Fruit fly (Drosophila melanogaster) whole organism, prepupa: ENCODE data around the gene CG14082.

Source experiments
- Blimp-1 ChIP-seq: fragments of 200-800 bp; sonication (Bioruptor generic); optimal IDR thresholded peaks from 3 replicates; lab custom pipeline; 2017; ENCODE audit warnings: missing biosample characterization, missing genetic modification characterization, mild to moderate bottlenecking, moderate library complexity, missing genetic modification reagents
- CG10631 ChIP-seq: fragments of 200-800 bp; sonication (Bioruptor generic); optimal IDR thresholded peaks from 2 replicates; lab custom pipeline; 2016; ENCODE audit warnings: missing biosample characterization, missing genetic modification characterization
- CG11294 ChIP-seq: fragments of 200-800 bp; sonication (Bioruptor generic); IDR thresholded peaks from 2 replicates; pipeline ENCODE4 v1.3.6; 2022; ENCODE audit warnings: missing biosample characterization, missing genetic modification characterization
- CG15336 ChIP-seq: fragments of 200-800 bp; sonication (Bioruptor generic); IDR thresholded peaks from 2 replicates; pipeline ENCODE4 v1.3.6; 2022; ENCODE audit warnings: missing biosample characterization, missing genetic modification characterization
- CG16779 ChIP-seq: fragments of 200-800 bp; sonication (Bioruptor generic); optimal IDR thresholded peaks from 3 replicates; lab custom pipeline; 2017; ENCODE audit warnings: missing biosample characterization, mild to moderate bottlenecking, missing genetic modification characterization
- CG31627 ChIP-seq: fragments of 200-800 bp; sonication (Bioruptor generic); optimal IDR thresholded peaks from 3 replicates; lab custom pipeline; 2016; ENCODE audit warnings: missing biosample characterization, missing genetic modification characterization
- CG32006 ChIP-seq: fragments of 200-800 bp; sonication (Bioruptor generic); optimal IDR thresholded peaks from 3 replicates; lab custom pipeline; 2017; ENCODE audit warnings: missing biosample characterization, mild to moderate bottlenecking, missing genetic modification characterization
- CG34406 ChIP-seq: fragments of 200-800 bp; sonication (Bioruptor generic); optimal IDR thresholded peaks from 3 replicates; lab custom pipeline; 2016; ENCODE audit warnings: missing biosample characterization, missing genetic modification characterization
- CG3919 ChIP-seq: fragments of 200-800 bp; sonication (Bioruptor generic); optimal IDR thresholded peaks from 3 replicates; lab custom pipeline; 2016; ENCODE audit warnings: missing biosample characterization, missing genetic modification characterization
- CG4318 ChIP-seq: fragments of 200-800 bp; sonication (Bioruptor generic); optimal IDR thresholded peaks from 3 replicates; lab custom pipeline; 2017; ENCODE audit warnings: missing biosample characterization, mild to moderate bottlenecking, missing genetic modification characterization
- CG6163 ChIP-seq: fragments of 200-800 bp; sonication (Bioruptor generic); IDR thresholded peaks from 3 replicates; pipeline ENCODE4 v1.3.6; 2022; ENCODE audit warnings: missing biosample characterization, missing genetic modification characterization
- CG6276 ChIP-seq: fragments of 200-800 bp; sonication (Bioruptor generic); optimal IDR thresholded peaks from 2 replicates; lab custom pipeline; 2017; ENCODE audit warnings: missing biosample characterization, mild to moderate bottlenecking, missing genetic modification characterization
- CG6792 ChIP-seq: fragments of 200-800 bp; sonication (Bioruptor generic); optimal IDR thresholded peaks from 3 replicates; lab custom pipeline; 2016; ENCODE audit warnings: missing biosample characterization, missing genetic modification characterization
- CG6854 ChIP-seq: fragments of 200-800 bp; sonication (Bioruptor generic); optimal IDR thresholded peaks from 2 replicates; lab custom pipeline; 2017; ENCODE audit warnings: missing biosample characterization, mild to moderate bottlenecking, missing genetic modification characterization
- CG7368 ChIP-seq: fragments of 200-800 bp; sonication (Bioruptor generic); optimal IDR thresholded peaks from 3 replicates; lab custom pipeline; 2016; ENCODE audit warnings: missing biosample characterization, missing genetic modification characterization
- CG8119 ChIP-seq: fragments of 200-800 bp; sonication (Bioruptor generic); IDR thresholded peaks from 3 replicates; pipeline ENCODE4 v1.3.6; 2022; ENCODE audit warnings: missing biosample characterization, missing genetic modification characterization
- CG8632 ChIP-seq: fragments of 200-800 bp; sonication (Bioruptor generic); optimal IDR thresholded peaks from 3 replicates; lab custom pipeline; 2016; ENCODE audit warnings: missing biosample characterization, missing genetic modification characterization
- CG9139 ChIP-seq: fragments of 200-800 bp; sonication (Bioruptor generic); optimal IDR thresholded peaks from 3 replicates; lab custom pipeline; 2017; ENCODE audit warnings: missing biosample characterization, mild to moderate bottlenecking, missing genetic modification characterization
- Eip75B ChIP-seq: fragments of 200-800 bp; sonication (Bioruptor generic); optimal IDR thresholded peaks from 3 replicates; lab custom pipeline; 2016; ENCODE audit warnings: missing biosample characterization, missing genetic modification characterization
- Eip78C ChIP-seq: fragments of 200-800 bp; sonication (Bioruptor generic); peaks from one replicate; lab custom pipeline; 2016; ENCODE audit warnings: missing biosample characterization, missing genetic modification characterization
- Eip93F ChIP-seq: fragments of 200-800 bp; sonication (Bioruptor generic); optimal IDR thresholded peaks from 2 replicates; lab custom pipeline; 2016; ENCODE audit warnings: missing biosample characterization, mild to moderate bottlenecking, missing genetic modification characterization
- Ets21C ChIP-seq: fragments of 200-800 bp; sonication (Bioruptor generic); optimal IDR thresholded peaks from 3 replicates; lab custom pipeline; 2016; ENCODE audit warnings: missing biosample characterization, missing genetic modification characterization
- Ets96B ChIP-seq: fragments of 200-800 bp; optimal IDR thresholded peaks from 2 replicates; lab custom pipeline; 2019; ENCODE audit warnings: missing biosample characterization, mild to moderate bottlenecking, missing genetic modification characterization, moderate library complexity
- Gug ChIP-seq: fragments of 200-800 bp; sonication (Bioruptor generic); IDR thresholded peaks from 2 replicates; pipeline ENCODE4 v1.3.6; 2022; ENCODE audit warnings: missing biosample characterization, missing genetic modification characterization
- Hr38 ChIP-seq: sonication (Bioruptor generic); optimal IDR thresholded peaks from 2 replicates; lab custom pipeline; 2016; ENCODE audit warnings: missing biosample characterization, missing genetic modification characterization
- Hr39 ChIP-seq: fragments of 200-800 bp; sonication (Bioruptor generic); optimal IDR thresholded peaks from 2 replicates; lab custom pipeline; 2016; ENCODE audit warnings: missing biosample characterization, missing genetic modification characterization
- Hr4 ChIP-seq: fragments of 200-800 bp; sonication (Bioruptor generic); optimal IDR thresholded peaks from 3 replicates; lab custom pipeline; 2016; ENCODE audit warnings: missing biosample characterization, missing genetic modification characterization
- Lpt ChIP-seq: fragments of 200-800 bp; sonication (Bioruptor generic); optimal IDR thresholded peaks from 3 replicates; lab custom pipeline; 2016; ENCODE audit warnings: missing biosample characterization, missing genetic modification characterization
- Met ChIP-seq: fragments of 200-800 bp; sonication (Bioruptor generic); optimal IDR thresholded peaks from 3 replicates; lab custom pipeline; 2016; ENCODE audit warnings: missing biosample characterization, missing genetic modification characterization
- OdsH ChIP-seq: fragments of 200-800 bp; sonication (Bioruptor generic); optimal IDR thresholded peaks from 3 replicates; lab custom pipeline; 2016; ENCODE audit warnings: missing biosample characterization, missing genetic modification characterization
- Smox ChIP-seq: fragments of 200-800 bp; sonication (Bioruptor generic); optimal IDR thresholded peaks from 3 replicates; lab custom pipeline; 2016; ENCODE audit warnings: missing biosample characterization, missing genetic modification characterization
- Sox102F ChIP-seq: fragments of 200-800 bp; sonication (Bioruptor generic); optimal IDR thresholded peaks from 2 replicates; lab custom pipeline; 2016; ENCODE audit warnings: missing biosample characterization, mild to moderate bottlenecking, missing genetic modification characterization
- Sox14 ChIP-seq: fragments of 200-800 bp; sonication (Bioruptor generic); optimal IDR thresholded peaks from 3 replicates; lab custom pipeline; 2016; ENCODE audit warnings: missing biosample characterization, missing genetic modification characterization
- Sox15 ChIP-seq: fragments of 200-800 bp; sonication (Bioruptor generic); optimal IDR thresholded peaks from 3 replicates; lab custom pipeline; 2016; ENCODE audit warnings: missing biosample characterization, missing genetic modification characterization
- acj6 ChIP-seq: fragments of 200-800 bp; sonication (Bioruptor generic); optimal IDR thresholded peaks from 3 replicates; lab custom pipeline; 2016; ENCODE audit warnings: missing biosample characterization, missing genetic modification characterization
- cyc ChIP-seq: fragments of 200-800 bp; sonication (Bioruptor generic); optimal IDR thresholded peaks from 3 replicates; lab custom pipeline; 2016; ENCODE audit warnings: missing biosample characterization, missing genetic modification characterization
- dac ChIP-seq: fragments of 200-800 bp; sonication (Bioruptor generic); optimal IDR thresholded peaks from 2 replicates; lab custom pipeline; 2017; ENCODE audit warnings: missing biosample characterization, mild to moderate bottlenecking, missing genetic modification characterization
- dsx ChIP-seq: fragments of 200-800 bp; optimal IDR thresholded peaks from 3 replicates; lab custom pipeline; 2019; ENCODE audit warnings: missing biosample characterization, mild to moderate bottlenecking, missing genetic modification characterization, moderate library complexity; ENCODE audit not compliant: poor library complexity, severe bottlenecking
- eg ChIP-seq: fragments of 200-800 bp; sonication (Bioruptor generic); IDR thresholded peaks from 3 replicates; pipeline ENCODE4 v1.3.6; 2022; ENCODE audit warnings: missing biosample characterization, missing genetic modification characterization
- esn ChIP-seq: fragments of 200-800 bp; sonication (Bioruptor generic); optimal IDR thresholded peaks from 2 replicates; lab custom pipeline; 2016; ENCODE audit warnings: missing biosample characterization, mild to moderate bottlenecking, missing genetic modification characterization, moderate library complexity
- fd59A ChIP-seq: fragments of 200-800 bp; sonication (Bioruptor generic); optimal IDR thresholded peaks from 2 replicates; lab custom pipeline; 2017; ENCODE audit warnings: missing biosample characterization, mild to moderate bottlenecking, missing genetic modification characterization, missing genetic modification reagents
- fd85E ChIP-seq: fragments of 200-800 bp; sonication (Bioruptor generic); optimal IDR thresholded peaks from 3 replicates; lab custom pipeline; 2016; ENCODE audit warnings: missing biosample characterization, missing genetic modification characterization
- lz ChIP-seq: fragments of 200-800 bp; sonication (Bioruptor generic); optimal IDR thresholded peaks from 3 replicates; lab custom pipeline; 2016; ENCODE audit warnings: missing biosample characterization, missing genetic modification characterization
- salr ChIP-seq, 2 experiments: fragments of 200-800 bp; sonication (Bioruptor generic); optimal IDR thresholded peaks; 3 replicates each; lab custom pipeline; 2016 to 2018; ENCODE audit warnings: missing biosample characterization in 2 of 2, missing genetic modification characterization in 2 of 2, mild to moderate bottlenecking in 1 of 2
- ss ChIP-seq, 2 experiments: fragments of 200-800 bp; sonication (Bioruptor generic); optimal IDR thresholded peaks; 2 replicates in 1 of 2; 3 replicates in 1 of 2; lab custom pipeline; 2017 to 2018; ENCODE audit warnings: mild to moderate bottlenecking in 2 of 2, missing biosample characterization in 2 of 2, missing genetic modification characterization in 2 of 2, moderate library complexity in 1 of 2
- svp ChIP-seq: fragments of 200-800 bp; sonication (Bioruptor generic); peaks from one replicate; lab custom pipeline; 2016; ENCODE audit warnings: missing biosample characterization, missing genetic modification characterization
- topi ChIP-seq: fragments of 200-800 bp; sonication (Bioruptor generic); optimal IDR thresholded peaks from 3 replicates; lab custom pipeline; 2016; ENCODE audit warnings: missing biosample characterization, missing genetic modification characterization
- vri ChIP-seq: fragments of 200-800 bp; sonication (Bioruptor generic); optimal IDR thresholded peaks from 3 replicates; lab custom pipeline; 2016; ENCODE audit warnings: missing biosample characterization, mild to moderate bottlenecking, missing genetic modification characterization

Gene CG14082

DNA sequence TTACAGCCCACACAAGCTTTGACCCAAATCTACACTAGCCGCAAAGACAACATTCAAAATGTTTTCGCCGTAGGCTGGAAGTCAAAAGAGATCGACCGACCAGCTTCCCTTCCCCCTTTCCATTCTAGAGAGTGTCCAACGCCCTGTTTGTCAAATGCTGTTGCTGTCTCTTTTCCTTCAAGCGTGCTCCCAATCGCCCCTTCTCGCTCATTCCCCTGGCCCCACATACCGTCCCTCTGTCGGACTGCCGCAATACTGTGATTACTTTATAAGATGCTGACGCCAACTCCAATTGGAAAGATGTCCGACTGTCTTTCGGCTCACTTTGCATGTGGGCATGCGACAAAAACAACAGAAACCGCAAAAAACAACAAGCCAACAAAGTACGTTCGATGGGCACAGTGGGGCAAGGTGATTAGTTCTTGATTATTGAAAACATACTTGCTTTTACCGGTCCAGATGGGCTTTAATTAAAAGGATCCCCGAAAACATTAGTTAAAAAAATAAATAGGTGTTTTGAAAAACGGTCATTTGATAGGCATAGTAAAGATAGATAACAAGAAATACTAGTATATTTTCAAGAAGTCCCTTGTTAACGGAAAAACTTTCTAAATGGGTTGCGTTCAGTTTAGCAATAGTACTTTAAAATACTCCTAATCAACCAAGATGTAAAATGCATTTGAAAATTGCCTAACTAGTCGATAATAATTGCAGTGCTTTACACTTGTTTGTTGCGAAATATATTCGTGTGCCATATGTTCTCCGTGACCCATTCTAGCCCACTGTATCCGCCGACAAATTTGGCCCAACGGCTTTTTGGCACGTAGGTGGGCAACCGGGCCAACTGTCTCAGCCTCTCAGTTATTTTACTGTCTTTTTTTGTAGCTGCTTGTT is 58.7 kb downstream of the CG14082 start (continued):
- TF ChIP-seq Sox102F (GFP tag; lab: Kevin White, UChicago) (peak; percentile 79), CG32006 (GFP tag; lab: Kevin White, UChicago) (peak; percentile 89), Eip75B (peak; percentile 85), Sox14 (peak; percentile 82), CG6854 (GFP tag; lab: Kevin White, UChicago) (no peak), Blimp-1 (GFP tag; lab: Kevin White, UChicago) (peak; percentile 56), CG8119 (peak; percentile 62; the same call in 2 of the 3 replicates), dac (GFP tag; lab: Kevin White, UChicago) (peak; percentile 52), Lpt (GFP tag; lab: Kevin White, UChicago) (peak; percentile 3), Smox (GFP tag; lab: Kevin White, UChicago) (peak; percentile 79)

DNA sequence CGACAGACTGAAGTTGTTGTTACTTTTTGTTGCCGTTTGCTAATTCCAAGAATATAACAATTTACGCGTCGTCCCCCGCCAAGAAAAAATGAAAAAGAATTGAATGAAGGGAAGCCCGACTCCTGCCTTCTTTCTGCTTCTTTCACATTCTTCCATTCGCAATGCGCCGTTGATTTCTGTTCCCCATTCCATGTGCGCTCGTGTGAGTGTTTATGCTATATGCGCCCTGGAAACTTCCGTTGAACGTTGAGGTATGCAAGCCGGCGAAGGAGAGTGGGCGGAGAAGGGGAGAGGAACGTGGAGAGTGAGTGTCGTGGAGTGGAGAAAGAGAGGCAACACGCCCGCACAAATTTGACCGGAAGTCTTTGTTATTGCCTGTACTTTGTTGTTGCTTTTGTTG is 59.7 kb downstream of the CG14082 start:
- TF ChIP-seq CG6854 (GFP tag; lab: Kevin White, UChicago): peak; percentile 23
- no peak for TF ChIP-seq dac (GFP tag; lab: Kevin White, UChicago)
- no peak for TF ChIP-seq CG34406 (GFP tag; lab: Kevin White, UChicago)
- peak; percentile 5 for TF ChIP-seq CG6276 (GFP tag; lab: Kevin White, UChicago)
- TF ChIP-seq CG16779: peak; percentile 28
- TF ChIP-seq OdsH: no peak
- no peak for TF ChIP-seq Hr38
- TF ChIP-seq CG9139 (GFP tag; lab: Kevin White, UChicago): no peak
- no peak for TF ChIP-seq Hr39 (GFP tag; lab: Kevin White, UChicago)
- TF ChIP-seq Blimp-1 (GFP tag; lab: Kevin White, UChicago): no peak
- no peak for TF ChIP-seq acj6
- TF ChIP-seq eg (GFP tag; lab: Robert Waterston, UW): no peak
- TF ChIP-seq Eip93F (GFP tag; lab: Kevin White, UChicago): no peak
- TF ChIP-seq CG32006 (GFP tag; lab: Kevin White, UChicago): no peak
- TF ChIP-seq vri: no peak
- TF ChIP-seq CG4318: no peak
- TF ChIP-seq CG8119: no peak
- no peak for TF ChIP-seq CG3919 (GFP tag; lab: Kevin White, UChicago)
- peak; percentile 4 for TF ChIP-seq Sox102F (GFP tag; lab: Kevin White, UChicago)
- no peak for TF ChIP-seq salr (GFP tag; optimal IDR thresholded peaks at IDR 0.05; lab: Kevin White, UChicago)
- no peak for TF ChIP-seq CG31627
- no peak for TF ChIP-seq Eip78C (GFP tag; lab: Kevin White, UChicago)
- no peak for TF ChIP-seq lz (GFP tag; lab: Kevin White, UChicago)
- TF ChIP-seq dsx (GFP tag; lab: Kevin White, UChicago): peak; percentile 22
- no peak for TF ChIP-seq CG11294
- TF ChIP-seq CG10631 (GFP tag; lab: Kevin White, UChicago): no peak
- no peak for TF ChIP-seq Ets21C
- no peak for TF ChIP-seq Gug (GFP tag; lab: Robert Waterston, UW)
- no peak for TF ChIP-seq Met (GFP tag; lab: Kevin White, UChicago)
- TF ChIP-seq fd59A (GFP tag; lab: Kevin White, UChicago): no peak
- TF ChIP-seq CG8632 (GFP tag; lab: Kevin White, UChicago): no peak
- TF ChIP-seq CG6163 (GFP tag; lab: Robert Waterston, UW): peak; percentile 73
- no peak for TF ChIP-seq svp
- TF ChIP-seq Sox15 (GFP tag; lab: Kevin White, UChicago): no peak
- no peak for TF ChIP-seq CG7368 (GFP tag; lab: Kevin White, UChicago)
- no peak for TF ChIP-seq Ets96B (tag; lab: Kevin White, UChicago)
- no peak for TF ChIP-seq CG6792 (GFP tag; lab: Kevin White, UChicago)
- peak; percentile 36 to 40 for TF ChIP-seq ss (GFP tag; optimal IDR thresholded peaks at IDR 0.05; lab: Kevin White, UChicago)
- no peak for TF ChIP-seq Hr4 (GFP tag; lab: Kevin White, UChicago)
- TF ChIP-seq CG15336 (GFP tag; lab: Robert Waterston, UW): no peak
- no peak for TF ChIP-seq cyc
- no peak for TF ChIP-seq topi (GFP tag; lab: Kevin White, UChicago)
- TF ChIP-seq Smox (GFP tag; lab: Kevin White, UChicago): peak; percentile 8
- TF ChIP-seq Lpt (GFP tag; lab: Kevin White, UChicago): peak; percentile 23
- TF ChIP-seq esn: no peak
- TF ChIP-seq fd85E (GFP tag; lab: Kevin White, UChicago): no peak
